Worm (Caenorhabditis elegans) whole organism, L3 larva: ENCODE results near the gene dif-1.

ENCODE experiments used
- R02D3.7 ChIP-seq: fragments of 150-350 bp; optimal IDR thresholded peaks from 2 replicates; lab custom pipeline; 2014; ENCODE audit warnings: missing biosample characterization, missing genetic modification characterization
- ZK546.5 ChIP-seq: sonication (generic microtip); optimal IDR thresholded peaks from 2 replicates; lab custom pipeline; 2017; ENCODE audit warnings: missing biosample characterization, missing genetic modification characterization
- ama-1 ChIP-seq: fragments of 150-350 bp; optimal IDR thresholded peaks from 2 replicates; lab custom pipeline; 2018
- ceh-28 ChIP-seq: fragments of 150-350 bp; optimal IDR thresholded peaks from 2 replicates; lab custom pipeline; 2014; ENCODE audit warnings: missing biosample characterization, missing genetic modification reagents, missing genetic modification characterization
- ceh-82 ChIP-seq: fragments of 150-350 bp; optimal IDR thresholded peaks from 2 replicates; lab custom pipeline; 2014; ENCODE audit warnings: missing biosample characterization, missing genetic modification characterization
- ceh-9 ChIP-seq: sonication (generic microtip); optimal IDR thresholded peaks from 2 replicates; lab custom pipeline; 2018; ENCODE audit warnings: missing biosample characterization, missing genetic modification characterization
- daf-12 ChIP-seq: fragments of 150-350 bp; optimal IDR thresholded peaks from 2 replicates; lab custom pipeline; 2014; ENCODE audit warnings: missing biosample characterization, missing genetic modification reagents, missing genetic modification characterization
- elt-2 ChIP-seq: sonication (generic microtip); optimal IDR thresholded peaks from 2 replicates; lab custom pipeline; 2016; ENCODE audit warnings: missing genetic modification reagents, mild to moderate bottlenecking, missing genetic modification characterization, missing compliant biosample characterization
- elt-3 ChIP-seq, 3 experiments: fragments of 150-350 bp in 1 of 3; sonication (generic microtip) in 2 of 3; optimal IDR thresholded peaks; 2 replicates in 2 of 3; 4 replicates in 1 of 3; lab custom pipeline; 2014 to 2017; ENCODE audit warnings: missing biosample characterization in 3 of 3, missing genetic modification characterization in 3 of 3
- eor-1 ChIP-seq, 2 experiments: fragments of 150-350 bp; optimal IDR thresholded peaks; 2 replicates each; lab custom pipeline; 2014 to 2018; ENCODE audit warnings: missing biosample characterization in 2 of 2, missing genetic modification characterization in 2 of 2
- fkh-10 ChIP-seq: sonication (generic microtip); optimal IDR thresholded peaks from 2 replicates; lab custom pipeline; 2017; ENCODE audit warnings: missing biosample characterization, missing genetic modification reagents, missing genetic modification characterization
- fkh-2 ChIP-seq: fragments of 150-350 bp; optimal IDR thresholded peaks from 2 replicates; lab custom pipeline; 2014; ENCODE audit warnings: missing biosample characterization, missing genetic modification reagents, missing genetic modification characterization
- hmg-11 ChIP-seq: sonication (generic microtip); optimal IDR thresholded peaks from 2 replicates; lab custom pipeline; 2016; ENCODE audit warnings: missing genetic modification characterization, missing compliant biosample characterization
- jun-1 ChIP-seq: fragments of 150-350 bp; optimal IDR thresholded peaks from 2 replicates; lab custom pipeline; 2014; ENCODE audit warnings: missing biosample characterization, missing genetic modification reagents, missing genetic modification characterization
- lin-15B ChIP-seq: fragments of 150-350 bp; optimal IDR thresholded peaks from 2 replicates; lab custom pipeline; 2014; ENCODE audit warnings: missing biosample characterization, missing genetic modification characterization
- lin-39 ChIP-seq: fragments of 150-350 bp; optimal IDR thresholded peaks from 2 replicates; lab custom pipeline; 2018; ENCODE audit warnings: missing biosample characterization, missing genetic modification reagents, missing genetic modification characterization
- mml-1 ChIP-seq: fragments of 150-350 bp; sonication (generic microtip); optimal IDR thresholded peaks from 3 replicates; lab custom pipeline; 2014; ENCODE audit warnings: missing biosample characterization, missing genetic modification characterization
- nfya-1 ChIP-seq: sonication (generic microtip); optimal IDR thresholded peaks from 2 replicates; lab custom pipeline; 2017; ENCODE audit warnings: missing genetic modification characterization, mild to moderate bottlenecking, missing compliant biosample characterization, antibody characterized with exemption, moderate library complexity; ENCODE audit not compliant: insufficient read depth
- nhr-11 ChIP-seq: fragments of 150-350 bp; optimal IDR thresholded peaks from 2 replicates; lab custom pipeline; 2014; ENCODE audit warnings: missing biosample characterization, missing genetic modification characterization
- nhr-12 ChIP-seq: fragments of 150-350 bp; optimal IDR thresholded peaks from 2 replicates; lab custom pipeline; 2014; ENCODE audit warnings: missing biosample characterization, missing genetic modification characterization
- nhr-23 ChIP-seq: fragments of 150-350 bp; optimal IDR thresholded peaks from 2 replicates; lab custom pipeline; 2014; ENCODE audit warnings: missing biosample characterization, missing genetic modification reagents, missing genetic modification characterization
- nhr-28 ChIP-seq: fragments of 150-350 bp; optimal IDR thresholded peaks from 2 replicates; lab custom pipeline; 2014; ENCODE audit warnings: missing biosample characterization, missing genetic modification characterization
- nhr-43 ChIP-seq: sonication (generic microtip); optimal IDR thresholded peaks from 2 replicates; lab custom pipeline; 2016; ENCODE audit warnings: mild to moderate bottlenecking, missing genetic modification characterization, missing compliant biosample characterization; ENCODE audit not compliant: poor library complexity, severe bottlenecking
- nhr-67 ChIP-seq: fragments of 150-350 bp; optimal IDR thresholded peaks from 2 replicates; lab custom pipeline; 2014; ENCODE audit warnings: missing biosample characterization, missing genetic modification characterization
- nhr-76 ChIP-seq: fragments of 150-350 bp; sonication (generic microtip); optimal IDR thresholded peaks from 5 replicates; lab custom pipeline; 2014; ENCODE audit warnings: missing biosample characterization, missing genetic modification characterization
- nhr-77 ChIP-seq: fragments of 150-350 bp; optimal IDR thresholded peaks from 2 replicates; lab custom pipeline; 2014; ENCODE audit warnings: missing biosample characterization, missing genetic modification characterization
- pha-4 ChIP-seq: fragments of 150-350 bp; optimal IDR thresholded peaks from 2 replicates; lab custom pipeline; 2014; ENCODE audit warnings: missing biosample characterization, missing genetic modification reagents, missing genetic modification characterization
- pqm-1 ChIP-seq: fragments of 150-350 bp; optimal IDR thresholded peaks from 2 replicates; lab custom pipeline; 2017; ENCODE audit warnings: missing biosample characterization, missing genetic modification characterization, inconsistent platforms
- sea-2 ChIP-seq: fragments of 150-350 bp; sonication (generic microtip); optimal IDR thresholded peaks from 4 replicates; lab custom pipeline; 2014; ENCODE audit warnings: missing biosample characterization, missing genetic modification reagents, missing genetic modification characterization
- skn-1 ChIP-seq: fragments of 150-350 bp; optimal IDR thresholded peaks from 2 replicates; lab custom pipeline; 2014; ENCODE audit warnings: missing biosample characterization, missing genetic modification characterization
- snpc-4 ChIP-seq: fragments of 150-350 bp; optimal IDR thresholded peaks from 2 replicates; lab custom pipeline; 2014; ENCODE audit warnings: missing biosample characterization, missing genetic modification characterization
- tbx-2 ChIP-seq: sonication (generic microtip); optimal IDR thresholded peaks from 2 replicates; lab custom pipeline; 2016; ENCODE audit warnings: mild to moderate bottlenecking, missing genetic modification characterization, missing compliant biosample characterization
- unc-62 ChIP-seq: fragments of 150-350 bp; sonication (generic microtip); optimal IDR thresholded peaks from 4 replicates; lab custom pipeline; 2014; ENCODE audit warnings: missing biosample characterization, missing genetic modification reagents, missing genetic modification characterization
- zag-1 ChIP-seq: fragments of 150-350 bp; optimal IDR thresholded peaks from 2 replicates; lab custom pipeline; 2014; ENCODE audit warnings: missing biosample characterization, missing genetic modification characterization

Gene dif-1

DNA sequence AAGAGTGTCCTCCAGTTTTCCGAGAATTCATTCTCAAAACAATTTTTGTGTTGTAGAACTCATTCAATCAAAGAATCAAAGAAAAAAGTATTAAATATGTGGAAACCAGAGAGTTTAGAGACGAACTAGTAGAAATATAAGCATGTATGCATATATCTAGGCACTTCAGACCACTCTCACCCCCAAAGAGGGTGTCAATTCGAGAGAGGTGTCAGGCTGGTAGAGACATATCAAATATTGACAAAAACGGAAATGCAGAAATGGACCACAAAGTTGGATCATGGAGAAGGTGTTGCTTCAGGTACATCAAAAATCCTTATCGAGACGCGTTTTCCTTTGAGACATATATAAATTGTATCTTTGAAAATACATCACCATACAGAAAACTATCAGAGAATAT is 29.1 kb downstream of the dif-1 start:
- no peak for TF ChIP-seq mml-1 (tag; lab: Kevin White, UChicago)
- peak; percentile 27 for TF ChIP-seq pha-4 (tag; lab: Kevin White, UChicago)

DNA sequence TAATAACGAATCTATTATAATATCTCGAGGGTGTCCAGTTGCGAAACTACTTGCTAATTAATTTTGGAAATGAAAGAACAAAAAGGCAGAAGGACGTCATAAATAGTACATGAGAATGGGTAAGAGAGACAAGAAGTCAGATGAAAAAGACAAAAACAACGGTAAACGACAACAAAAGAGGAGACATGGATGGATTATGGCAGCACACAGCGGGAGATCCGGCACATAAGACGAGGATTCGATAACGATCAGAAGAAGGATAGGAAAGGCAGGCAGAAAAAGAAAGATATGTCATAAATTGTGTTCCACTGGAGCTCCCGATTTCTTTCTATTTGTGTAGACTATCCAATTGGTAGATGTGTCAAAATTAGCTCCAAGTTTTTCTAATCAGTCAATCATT is 31.2 kb downstream of the dif-1 start:
- no peak for TF ChIP-seq fkh-10 (GFP tag; lab: Kevin White, UChicago)
- TF ChIP-seq jun-1, result no peak
- no peak for TF ChIP-seq nhr-67 (tag; lab: Kevin White, UChicago)
- no peak for TF ChIP-seq ZK546.5 (tag; lab: Kevin White, UChicago)
- no peak for TF ChIP-seq ceh-82 (tag; lab: Kevin White, UChicago)
- TF ChIP-seq nhr-12 (tag; lab: Kevin White, UChicago), result no peak
- TF ChIP-seq mml-1 (tag; lab: Kevin White, UChicago), result no peak
- no peak for TF ChIP-seq elt-2 (tag; lab: Kevin White, UChicago)
- TF ChIP-seq, all 47 proteins: peak for 0

DNA sequence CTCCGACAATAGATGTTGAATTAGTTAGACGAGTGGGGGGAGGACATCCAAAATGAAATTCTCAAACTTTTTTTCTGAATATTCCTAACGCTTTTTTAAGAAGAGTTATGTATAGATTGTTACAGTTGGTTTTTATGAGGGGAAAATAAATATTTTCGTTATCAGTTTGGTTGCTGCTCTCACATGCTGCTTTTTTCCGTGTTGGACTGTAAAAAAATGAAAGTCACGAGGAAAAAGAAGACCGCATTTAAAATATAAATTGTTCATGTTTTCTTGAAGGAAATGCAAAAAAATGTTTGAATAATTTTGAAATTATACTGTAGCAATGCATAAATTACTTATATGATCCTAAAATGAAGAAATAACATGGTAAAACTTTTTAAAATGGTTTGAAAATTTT is 32.0 kb downstream of the dif-1 start:
- TF ChIP-seq elt-2 (tag; lab: Kevin White, UChicago) (peak; percentile 65), pha-4 (tag; lab: Kevin White, UChicago) (peak; percentile 48), pqm-1 (tag; lab: Kevin White, UChicago) (peak; percentile 50), fkh-10 (GFP tag; lab: Kevin White, UChicago) (no peak)

DNA sequence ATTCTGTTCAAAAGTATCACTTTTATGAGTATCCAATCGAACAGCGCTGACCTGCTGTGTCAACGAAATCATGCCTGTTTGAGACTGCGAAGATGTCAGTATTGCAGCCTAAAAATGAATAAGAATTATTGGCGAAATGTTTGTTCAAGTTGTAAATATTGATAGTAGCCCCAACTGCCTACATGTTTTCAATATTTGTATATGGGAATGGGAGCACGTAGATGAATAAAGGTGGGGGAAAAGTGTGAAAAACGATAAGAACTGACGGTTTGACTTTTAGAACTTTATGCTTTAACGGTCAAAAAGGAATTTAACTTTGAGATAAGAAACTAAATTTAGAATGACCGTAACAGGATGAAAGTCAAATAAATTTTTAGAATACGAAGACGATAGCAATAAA is 32.5 kb downstream of the dif-1 start:
- TF ChIP-seq elt-3 (tag; optimal IDR thresholded peaks at IDR 0.05; lab: Kevin White, UChicago), result no peak
- TF ChIP-seq pqm-1 (tag; lab: Kevin White, UChicago), result peak; percentile 73
- TF ChIP-seq pha-4 (tag; lab: Kevin White, UChicago), result peak; percentile 50
- TF ChIP-seq lin-39 (tag; lab: Kevin White, UChicago), result no peak
- no peak for TF ChIP-seq unc-62 (GFP tag; lab: Kevin White, UChicago)
- peak; percentile 62 for TF ChIP-seq elt-2 (tag; lab: Kevin White, UChicago)

DNA sequence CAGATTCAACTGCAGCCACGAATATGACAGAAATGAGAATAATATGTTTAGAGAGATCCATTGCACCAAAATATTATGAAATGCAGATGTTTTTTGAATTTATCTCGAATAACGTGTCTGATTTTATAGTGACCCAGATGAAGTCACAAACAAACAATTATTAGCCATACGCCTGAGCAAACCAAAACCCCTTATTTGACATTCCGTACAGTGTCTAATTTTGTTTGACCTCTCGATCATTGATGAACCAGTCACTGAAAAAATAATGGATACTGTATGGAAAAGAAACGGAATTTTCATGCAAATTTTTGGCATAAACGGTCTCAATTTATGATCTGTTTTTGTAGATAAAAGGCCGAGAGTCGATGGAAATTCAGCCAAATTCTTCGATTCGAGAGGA is 36.6 kb downstream of the dif-1 start, which contains the start of the genes R05G6.9 and R05G6.3:
Gene R05G6.9 (minus strand): TSS at position 101 of the 400 bp plus-strand sequence.
Gene R05G6.3 (plus strand): TSS at position 386 of the 400 bp plus-strand sequence.
- TF ChIP-seq daf-12 (tag; lab: Kevin White, UChicago) (no peak), zag-1 (tag; lab: Kevin White, UChicago) (no peak), nhr-77 (no peak), hmg-11 (no peak), tbx-2 (no peak), fkh-2 (tag; lab: Kevin White, UChicago) (no peak), snpc-4 (no peak), sea-2 (no peak), eor-1 (tag; optimal IDR thresholded peaks at IDR 0.05; lab: Kevin White, UChicago) (no peak), jun-1 (no peak), nhr-23 (tag; lab: Kevin White, UChicago) (no peak), nhr-28 (tag; lab: Kevin White, UChicago) (no peak), nhr-11 (no peak)

DNA sequence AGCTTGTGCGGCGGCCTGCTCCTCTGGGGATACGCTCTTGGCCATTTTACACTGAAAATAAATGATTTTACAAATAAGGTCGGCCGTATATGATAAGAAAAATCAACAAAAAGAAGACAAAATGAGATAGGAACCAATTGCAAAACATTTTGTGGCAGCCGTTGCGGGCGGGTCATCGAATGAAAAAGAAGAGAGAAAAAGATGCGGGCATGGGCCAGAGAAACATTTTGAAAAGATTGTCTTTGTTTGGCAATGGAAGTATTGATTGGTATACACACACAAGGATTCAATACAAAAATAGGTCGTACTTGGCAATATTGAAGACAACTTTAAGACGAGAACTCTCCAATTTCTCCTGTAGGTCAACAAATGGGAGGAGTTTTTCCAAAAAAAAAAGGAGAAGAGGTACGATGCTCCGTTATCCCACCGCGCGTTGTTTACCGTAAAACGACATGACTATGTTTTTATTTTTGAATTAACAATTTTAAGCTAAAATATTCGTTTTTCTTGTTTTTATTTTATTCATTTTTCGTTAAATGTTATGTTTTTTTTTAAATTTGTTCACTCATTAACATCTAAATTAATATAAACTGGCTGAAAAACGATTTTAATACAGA is 40.1 kb downstream of the dif-1 start, which contains the start of the genes plc-4 and R05G6.4:
Gene plc-4 (minus strand): TSS at position 51 of the 617 bp plus-strand sequence.
Gene R05G6.4 (plus strand): TSS at position 617 of the 617 bp plus-strand sequence.
- no peak for TF ChIP-seq jun-1
- TF ChIP-seq lin-15B (tag; lab: Kevin White, UChicago), result peak; percentile 54
- peak; percentile 10 for TF ChIP-seq hmg-11
- TF ChIP-seq ceh-9 (tag; lab: Kevin White, UChicago), result no peak
- no peak for TF ChIP-seq pqm-1 (tag; lab: Kevin White, UChicago)
- TF ChIP-seq nhr-43, result no peak
- peak; percentile 88 for TF ChIP-seq R02D3.7 (tag; lab: Kevin White, UChicago)
- TF ChIP-seq fkh-2 (tag; lab: Kevin White, UChicago), result no peak
- no peak for TF ChIP-seq fkh-10 (GFP tag; lab: Kevin White, UChicago)
- TF ChIP-seq ceh-28 (tag; lab: Kevin White, UChicago), result peak; percentile 41
- peak; percentile 79 for TF ChIP-seq pha-4 (tag; lab: Kevin White, UChicago)
- no peak for TF ChIP-seq nhr-67 (tag; lab: Kevin White, UChicago)
- TF ChIP-seq snpc-4, result peak; percentile 26
- no peak for TF ChIP-seq mml-1 (tag; lab: Kevin White, UChicago)
- TF ChIP-seq nhr-76 (tag; lab: Kevin White, UChicago), result no peak
- no peak for TF ChIP-seq nhr-77
- TF ChIP-seq skn-1, result no peak
- TF ChIP-seq nhr-11, result no peak
- TF ChIP-seq lin-39 (tag; lab: Kevin White, UChicago), result peak; percentile 6
- TF ChIP-seq ama-1 (lab: Kevin White, UChicago), result no peak
- no peak for TF ChIP-seq tbx-2
- TF ChIP-seq nhr-28 (tag; lab: Kevin White, UChicago), result no peak
- TF ChIP-seq sea-2, result no peak
- peak; percentile 44 for TF ChIP-seq nhr-23 (tag; lab: Kevin White, UChicago)
- TF ChIP-seq nfya-1 (tag; lab: Kevin White, UChicago), result peak; percentile 71
